Fruit fly (Drosophila melanogaster) whole organism, adult: ENCODE results near the gene Ctns.
A peak's percentile ranks its signal among the peaks of the same experiment; 100 is the strongest.

Experiments used
- CG12768 ChIP-seq: fragments of 200-800 bp; sonication (Bioruptor generic); optimal IDR thresholded peaks from 2 replicates; lab custom pipeline; 2017; ENCODE audit warnings: missing biosample characterization, missing genetic modification characterization, mild to moderate bottlenecking, moderate library complexity, missing genetic modification reagents
- CG14711 ChIP-seq: fragments of 200-800 bp; sonication (Bioruptor generic); optimal IDR thresholded peaks from 2 replicates; lab custom pipeline; 2018; ENCODE audit warnings: missing biosample characterization, mild to moderate bottlenecking, missing genetic modification characterization, moderate library complexity
- CG33017 ChIP-seq: fragments of 200-800 bp; sonication (Bioruptor generic); optimal IDR thresholded peaks from 2 replicates; lab custom pipeline; 2018; ENCODE audit warnings: missing biosample characterization, mild to moderate bottlenecking, missing genetic modification characterization, moderate library complexity
- CG7101 ChIP-seq: fragments of 200-800 bp; sonication (Bioruptor generic); optimal IDR thresholded peaks from 2 replicates; lab custom pipeline; 2018; ENCODE audit warnings: missing biosample characterization, mild to moderate bottlenecking, missing genetic modification characterization, moderate library complexity
- Clk ChIP-seq: fragments of 200-800 bp; sonication (Bioruptor generic); optimal IDR thresholded peaks from 2 replicates; lab custom pipeline; 2017; ENCODE audit warnings: missing biosample characterization, missing genetic modification characterization
- Hr96 ChIP-seq: fragments of 200-800 bp; sonication (Bioruptor generic); optimal IDR thresholded peaks from 2 replicates; lab custom pipeline; 2016; ENCODE audit warnings: missing biosample characterization, missing genetic modification characterization
- Mnt ChIP-seq: fragments of 200-800 bp; sonication (Bioruptor generic); optimal IDR thresholded peaks from 2 replicates; lab custom pipeline; 2016; ENCODE audit warnings: missing biosample characterization, mild to moderate bottlenecking, missing genetic modification characterization
- kay ChIP-seq: fragments of 200-800 bp; sonication (Bioruptor generic); peaks from one replicate; lab custom pipeline; 2016; ENCODE audit warnings: missing biosample characterization, missing genetic modification characterization, borderline replicate concordance
- pad ChIP-seq: fragments of 200-800 bp; sonication (Bioruptor generic); optimal IDR thresholded peaks from 3 replicates; lab custom pipeline; 2017; ENCODE audit warnings: missing biosample characterization, missing genetic modification characterization, mild to moderate bottlenecking, moderate library complexity, missing genetic modification reagents

- peak; percentile 10 for TF ChIP-seq CG33017
- TF ChIP-seq CG12768: no peak
- no peak for TF ChIP-seq Hr96
- TF ChIP-seq CG7101 (tag; lab: Kevin White, UChicago): peak; percentile 4
- no peak for TF ChIP-seq pad
- TF ChIP-seq Mnt (GFP tag; lab: Kevin White, UChicago): no peak
- no peak for TF ChIP-seq kay (GFP tag; lab: Kevin White, UChicago)
- TF ChIP-seq Clk (GFP tag; lab: Kevin White, UChicago): no peak
- TF ChIP-seq CG14711 (tag; lab: Kevin White, UChicago): peak; percentile 58
Measured at dm6 chr3R:23061209-23061608, 2.5 kb upstream of the Ctns start, which contains the start of the genes sav and Ublcp1.
